Worm (Caenorhabditis elegans) whole organism, young adult: ENCODE results near the gene T15B7.1.

Source experiments
- B0261.1 ChIP-seq: sonication (generic microtip); optimal IDR thresholded peaks from 2 replicates; lab custom pipeline; 2016; ENCODE audit warnings: mild to moderate bottlenecking, missing genetic modification characterization, moderate library complexity, missing compliant biosample characterization
- let-607 ChIP-seq, 2 experiments: fragments of 200-800 bp in 1 of 2; sonication (Bioruptor generic) in 1 of 2; sonication (generic microtip) in 1 of 2; optimal IDR thresholded peaks; 2 replicates each; lab custom pipeline; 2016 to 2018; ENCODE audit warnings: mild to moderate bottlenecking in 2 of 2, missing compliant biosample characterization in 2 of 2, missing genetic modification characterization in 2 of 2, moderate library complexity in 2 of 2, missing genotype in 1 of 2
- lin-35 ChIP-seq, 3 experiments: fragments of 150-350 bp in 2 of 3; sonication (generic microtip) in 1 of 3; optimal IDR thresholded peaks; 2 replicates each; lab custom pipeline; 2014 to 2018; ENCODE audit warnings: missing biosample characterization in 3 of 3, missing genetic modification characterization in 3 of 3, missing genetic modification reagents in 3 of 3
- lsl-1 ChIP-seq: fragments of 200-800 bp; sonication (Bioruptor generic); optimal IDR thresholded peaks from 2 replicates; lab custom pipeline; 2018; ENCODE audit warnings: mild to moderate bottlenecking, missing genetic modification characterization, moderate library complexity, missing compliant biosample characterization
- nhr-90 ChIP-seq: sonication (generic microtip); optimal IDR thresholded peaks from 2 replicates; lab custom pipeline; 2016; ENCODE audit warnings: missing genotype, mild to moderate bottlenecking, missing genetic modification characterization, missing compliant biosample characterization
- ztf-22 ChIP-seq: fragments of 200-800 bp; sonication (Bioruptor generic); optimal IDR thresholded peaks from 2 replicates; lab custom pipeline; 2018; ENCODE audit warnings: mild to moderate bottlenecking, missing genetic modification characterization, moderate library complexity, missing compliant biosample characterization

- TF ChIP-seq lsl-1 (GFP tag; lab: Kevin White, UChicago) (no peak), let-607 (tag; optimal IDR thresholded peaks at IDR 0.05; lab: Kevin White, UChicago) (no peak), B0261.1 (tag; lab: Kevin White, UChicago) (no peak), lin-35 (GFP tag; optimal IDR thresholded peaks at IDR 0.05; lab: Kevin White, UChicago) (no peak), nhr-90 (no peak), ztf-22 (GFP tag; lab: Kevin White, UChicago) (no peak)
These were observed 36.2 kb upstream of the T15B7.1 start, which contains the start of gene dmsr-12 for ce11 chrV:6806340-6806739.
